Fruit fly (Drosophila melanogaster): ENCODE measurements around the gene per.

The per gene

dm6 chrX:2663416-2663815, 22.0 kb upstream of the per start (continued):
- TF ChIP-seq CG31441 (GFP tag; IDR thresholded peaks at IDR 0.05) (no peak), sens (GFP tag) (peak; percentile 76), odd (GFP tag; optimal IDR thresholded peaks at IDR 0.05) (peak; percentile 3), hth (optimal IDR thresholded peaks at IDR 0.05) (no peak), CG7987 (GFP tag; optimal IDR thresholded peaks at IDR 0.05) (no peak), lab (GFP tag; optimal IDR thresholded peaks at IDR 0.05) (peak; percentile 40), Fer1 (GFP tag; optimal IDR thresholded peaks at IDR 0.05) (peak; percentile 35), CG18599 (GFP tag; optimal IDR thresholded peaks at IDR 0.05) (peak; percentile 34), Gug (GFP tag; IDR thresholded peaks at IDR 0.05) (no peak), CG6765 (GFP tag; optimal IDR thresholded peaks at IDR 0.05) (peak; percentile 0), CG34376 (GFP tag; optimal IDR thresholded peaks at IDR 0.05) (peak; percentile 30), ATbp (GFP tag; optimal IDR thresholded peaks at IDR 0.05) (peak; percentile 25), CG6854 (GFP tag; optimal IDR thresholded peaks at IDR 0.05) (peak; percentile 16), CG6813 (GFP tag; optimal IDR thresholded peaks at IDR 0.05) (peak; percentile 21), CG1602 (GFP tag; optimal IDR thresholded peaks at IDR 0.05) (no peak), Meics (GFP tag; optimal IDR thresholded peaks at IDR 0.05) (peak; percentile 21), eve (GFP tag; optimal IDR thresholded peaks at IDR 0.05) (peak in 1 of 2 experiments; percentile 2), pho (GFP tag; optimal IDR thresholded peaks at IDR 0.05) (no peak), CG31365 (tag; optimal IDR thresholded peaks at IDR 0.05) (no peak), Hr78 (GFP tag; optimal IDR thresholded peaks at IDR 0.05) (no peak), caup (GFP tag; optimal IDR thresholded peaks at IDR 0.05; ENCODE audit: severe bottlenecking) (peak; percentile 36), CG12299 (tag; optimal IDR thresholded peaks at IDR 0.05) (peak; percentile 4), CG13624 (GFP tag; optimal IDR thresholded peaks at IDR 0.05) (no peak), CG12391 (tag; optimal IDR thresholded peaks at IDR 0.05) (no peak), CG12071 (GFP tag; optimal IDR thresholded peaks at IDR 0.05) (no peak), CG8944 (GFP tag; optimal IDR thresholded peaks at IDR 0.05) (no peak), B-H2 (GFP tag; optimal IDR thresholded peaks at IDR 0.05) (no peak), Usf (GFP tag; optimal IDR thresholded peaks at IDR 0.05) (no peak), BtbVII (GFP tag; optimal IDR thresholded peaks at IDR 0.05) (peak; percentile 18), hkb (optimal IDR thresholded peaks at IDR 0.05) (no peak), hkb (GFP tag; IDR thresholded peaks at IDR 0.05) (peak; percentile 25; the same call in 1 of the 2 replicates), HLHmδ (GFP tag; optimal IDR thresholded peaks at IDR 0.05) (no peak), CG15011 (GFP tag; optimal IDR thresholded peaks at IDR 0.05) (no peak), ab (GFP tag; optimal IDR thresholded peaks at IDR 0.05) (no peak), CG17568 (GFP tag; optimal IDR thresholded peaks at IDR 0.05) (peak; percentile 16)

dm6 chrX:2677024-2677589, 8.3 kb upstream of the per start:
- TF ChIP-seq CG4730 (GFP tag; IDR thresholded peaks at IDR 0.05) (no peak), Ada2b (GFP tag; IDR thresholded peaks at IDR 0.05) (no peak), CG9437 (GFP tag; optimal IDR thresholded peaks at IDR 0.05) (no peak), Bgb (GFP tag; IDR thresholded peaks at IDR 0.05; ENCODE audit: partially characterized antibody) (no peak), CG12071 (GFP tag; optimal IDR thresholded peaks at IDR 0.05) (no peak), CG17385 (GFP tag; optimal IDR thresholded peaks at IDR 0.05) (no peak), CG6854 (GFP tag; optimal IDR thresholded peaks at IDR 0.05) (no peak), ro (GFP tag; IDR thresholded peaks at IDR 0.05) (no peak), CG7963 (GFP tag; IDR thresholded peaks at IDR 0.05; ENCODE audit: partially characterized antibody) (no peak), peb (GFP tag; IDR thresholded peaks at IDR 0.05) (no peak), Lim3 (GFP tag; IDR thresholded peaks at IDR 0.05) (no peak), CG6654 (GFP tag; optimal IDR thresholded peaks at IDR 0.05) (no peak), sens (GFP tag) (peak; percentile 32), CG4282 (GFP tag; optimal IDR thresholded peaks at IDR 0.05) (no peak), CG9817 (tag; optimal IDR thresholded peaks at IDR 0.05) (no peak), E2f1 (GFP tag; IDR thresholded peaks at IDR 0.05) (no peak), nom (GFP tag; optimal IDR thresholded peaks at IDR 0.05) (peak; percentile 11), repo (GFP tag; optimal IDR thresholded peaks at IDR 0.05) (no peak), Med (GFP tag) (peak; percentile 79), Ets65A (GFP tag) (peak; percentile 54)

All from whole organism, embryonic.